Worm (Caenorhabditis elegans): Measurements from ENCODE around the gene skp-1.

The skp-1 gene

DNA sequence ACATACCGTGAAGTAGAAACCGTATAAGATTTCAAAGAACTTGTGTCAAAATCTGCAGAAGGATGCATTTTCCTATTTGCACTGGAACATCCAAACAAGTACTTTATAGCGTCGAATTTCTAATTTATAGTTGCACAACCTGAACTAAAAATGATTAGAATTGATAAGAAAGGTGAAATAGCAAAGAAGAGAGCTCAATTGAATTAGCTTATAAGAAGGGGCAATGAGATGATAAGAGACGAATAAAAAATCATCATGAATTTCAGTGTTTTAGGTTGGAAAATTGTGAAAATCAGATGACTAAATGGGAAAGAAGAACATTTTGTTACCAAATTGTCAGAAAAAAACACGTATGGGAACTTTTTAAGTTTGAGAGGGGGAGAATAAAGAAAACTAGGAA, 46.3 kb downstream of the skp-1 start, which contains the start of gene W05E10.1:
W05E10.1 (minus strand) TSS at position 139 of the 400 bp plus-strand sequence.
- TF ChIP-seq pqm-1 (tag; optimal IDR thresholded peaks at IDR 0.05) (peak; percentile 59), hif-1 (tag; optimal IDR thresholded peaks at IDR 0.05) (no peak), dmd-9 (GFP tag; IDR thresholded peaks at IDR 0.05) (no peak), dmd-6 (GFP tag; IDR thresholded peaks at IDR 0.05) (peak; percentile 63), madf-9 (GFP tag; conservative IDR thresholded peaks at IDR 0.05) (no peak), nhr-28 (tag; optimal IDR thresholded peaks at IDR 0.05) (peak; percentile 76), aha-1 (tag) (peak; percentile 62)

DNA sequence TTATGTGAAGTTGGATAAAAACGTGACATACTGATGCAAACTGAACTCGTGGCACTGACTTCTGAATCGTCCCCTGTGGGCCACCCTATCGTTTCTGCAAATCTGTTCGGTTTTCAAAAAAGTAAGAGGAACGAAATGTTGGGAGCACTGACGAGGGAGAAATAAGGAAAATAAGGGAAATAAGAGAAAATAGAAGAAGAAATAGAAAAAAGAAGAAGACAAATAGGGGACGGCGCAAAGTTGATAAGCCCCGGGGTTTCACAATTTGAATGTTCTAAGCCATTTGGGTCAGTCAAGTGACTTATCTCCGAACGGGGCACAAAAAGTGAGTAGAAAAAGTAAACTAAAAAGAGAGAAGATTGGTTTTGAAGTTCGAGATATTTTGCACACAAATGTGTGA, 50.3 kb downstream of the skp-1 start, which contains the start of gene W05E10.5:
W05E10.5 (minus strand) TSS at position 101 of the 400 bp plus-strand sequence.
- no peak for TF ChIP-seq nhr-102 (tag; optimal IDR thresholded peaks at IDR 0.05)
- TF ChIP-seq attf-4 (tag; optimal IDR thresholded peaks at IDR 0.05), result no peak
- no peak for TF ChIP-seq tag-97 (GFP tag; IDR thresholded peaks at IDR 0.05)

DNA sequence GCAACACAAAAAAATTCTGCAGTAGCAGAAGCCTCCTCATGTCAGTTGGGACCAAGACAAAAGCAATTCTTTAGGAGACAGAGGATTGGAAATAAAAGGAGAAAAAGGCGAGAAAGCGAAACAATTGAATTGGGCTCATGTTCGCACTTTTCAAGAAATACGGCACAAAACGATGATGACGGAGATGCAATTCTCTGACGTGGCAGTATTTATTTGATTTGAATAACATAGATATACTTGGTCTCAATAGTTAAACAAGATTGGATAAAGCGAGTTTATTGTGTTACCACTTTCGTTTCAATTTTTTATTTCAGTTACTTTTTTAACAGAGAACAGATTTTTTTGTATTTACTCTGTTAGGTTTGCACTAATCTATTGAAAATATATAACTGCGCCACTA, 52.2 kb downstream of the skp-1 start:
- no peak for TF ChIP-seq dmd-6 (GFP tag; IDR thresholded peaks at IDR 0.05)
- peak; percentile 84 for TF ChIP-seq fkh-10 (GFP tag; optimal IDR thresholded peaks at IDR 0.05)
- peak; percentile 68 for TF ChIP-seq ces-1 (GFP tag; optimal IDR thresholded peaks at IDR 0.05)
- no peak for TF ChIP-seq ama-1 (optimal IDR thresholded peaks at IDR 0.05)

All from whole organism, L4 larva.